Worm (Caenorhabditis elegans) whole organism, L1 larva: ENCODE results near the gene srbc-67.

ENCODE experiments used
- C16A3.4 ChIP-seq: fragments of 150-350 bp; optimal IDR thresholded peaks from 2 replicates; lab custom pipeline; 2014; ENCODE audit warnings: missing biosample characterization, missing genetic modification characterization
- F16B12.6 ChIP-seq: fragments of 150-350 bp; optimal IDR thresholded peaks from 2 replicates; lab custom pipeline; 2014; ENCODE audit warnings: missing biosample characterization, missing genetic modification characterization
- Y116A8C.19 ChIP-seq: sonication (generic microtip); optimal IDR thresholded peaks from 2 replicates; lab custom pipeline; 2016; ENCODE audit warnings: missing compliant biosample characterization, missing genetic modification characterization, borderline replicate concordance
- alr-1 ChIP-seq: fragments of 200-800 bp; sonication (Bioruptor generic); optimal IDR thresholded peaks from 2 replicates; lab custom pipeline; 2018; ENCODE audit warnings: borderline replicate concordance, mild to moderate bottlenecking, missing genetic modification characterization, missing compliant biosample characterization
- aly-2 ChIP-seq: fragments of 150-350 bp; optimal IDR thresholded peaks from 2 replicates; lab custom pipeline; 2014; ENCODE audit warnings: missing biosample characterization, missing genetic modification characterization
- ama-1 ChIP-seq: fragments of 150-350 bp; optimal IDR thresholded peaks from 2 replicates; lab custom pipeline; 2014
- blmp-1 ChIP-seq: fragments of 150-350 bp; optimal IDR thresholded peaks from 2 replicates; lab custom pipeline; 2014; ENCODE audit warnings: missing biosample characterization, missing genetic modification characterization
- ceh-88 ChIP-seq: fragments of 200-800 bp; sonication (Bioruptor generic); IDR thresholded peaks from 2 replicates; pipeline ENCODE4 v1.3.6; 2022; ENCODE audit warnings: missing genetic modification characterization, missing compliant biosample characterization
- dsc-1 ChIP-seq: sonication (generic microtip); optimal IDR thresholded peaks from 2 replicates; lab custom pipeline; 2016; ENCODE audit warnings: mild to moderate bottlenecking, missing genetic modification characterization, missing compliant biosample characterization
- efl-3 ChIP-seq: fragments of 200-800 bp; sonication (Bioruptor generic); optimal IDR thresholded peaks from 2 replicates; lab custom pipeline; 2018; ENCODE audit warnings: mild to moderate bottlenecking, missing genetic modification characterization, missing compliant biosample characterization
- egl-27 ChIP-seq, 2 experiments: fragments of 150-350 bp in 1 of 2; sonication (generic microtip); optimal IDR thresholded peaks; 3 replicates each; lab custom pipeline; 2017 to 2018; ENCODE audit warnings: missing biosample characterization in 2 of 2, missing genetic modification characterization in 2 of 2, missing genetic modification reagents in 2 of 2
- elt-2 ChIP-seq: sonication (generic microtip); optimal IDR thresholded peaks from 2 replicates; lab custom pipeline; 2016; ENCODE audit warnings: missing genetic modification characterization, mild to moderate bottlenecking, inconsistent platforms, missing compliant biosample characterization, missing genetic modification reagents
- elt-3 ChIP-seq, 6 experiments: fragments of 150-350 bp in 1 of 6; sonication (generic microtip); optimal IDR thresholded peaks; 2 replicates each; lab custom pipeline; 2017 to 2018; ENCODE audit warnings: missing biosample characterization in 6 of 6, missing genetic modification characterization in 6 of 6, inconsistent platforms in 1 of 6
- irx-1 ChIP-seq: sonication (generic microtip); optimal IDR thresholded peaks from 2 replicates; lab custom pipeline; 2016; ENCODE audit warnings: missing genetic modification characterization, missing compliant biosample characterization
- isw-1 ChIP-seq: fragments of 200-800 bp; sonication (Bioruptor generic); IDR thresholded peaks from 2 replicates; pipeline ENCODE4 v1.3.6; 2022; ENCODE audit warnings: missing genetic modification characterization, missing compliant biosample characterization
- jun-1 ChIP-seq: fragments of 150-350 bp; optimal IDR thresholded peaks from 2 replicates; lab custom pipeline; 2014; ENCODE audit warnings: missing biosample characterization, missing genetic modification reagents, missing genetic modification characterization
- lin-14 ChIP-seq: fragments of 200-800 bp; sonication (Bioruptor generic); optimal IDR thresholded peaks from 2 replicates; lab custom pipeline; 2018; ENCODE audit warnings: mild to moderate bottlenecking, missing genetic modification characterization, moderate library complexity, missing compliant biosample characterization
- lin-15B ChIP-seq: fragments of 150-350 bp; sonication (generic microtip); optimal IDR thresholded peaks from 3 replicates; lab custom pipeline; 2014; ENCODE audit warnings: missing biosample characterization, missing genetic modification characterization
- lin-35 ChIP-seq, 2 experiments: fragments of 150-350 bp; optimal IDR thresholded peaks; 2 replicates each; lab custom pipeline; 2014; ENCODE audit warnings: missing biosample characterization in 2 of 2, missing genetic modification characterization in 2 of 2, missing genetic modification reagents in 2 of 2
- lin-39 ChIP-seq: fragments of 150-350 bp; optimal IDR thresholded peaks from 2 replicates; lab custom pipeline; 2014; ENCODE audit warnings: missing biosample characterization, missing genetic modification reagents, missing genetic modification characterization
- lir-3 ChIP-seq: sonication (generic microtip); optimal IDR thresholded peaks from 2 replicates; lab custom pipeline; 2016; ENCODE audit warnings: mild to moderate bottlenecking, missing genetic modification characterization, moderate library complexity, missing compliant biosample characterization; ENCODE audit not compliant: poor library complexity
- lsy-2 ChIP-seq, 2 experiments: fragments of 150-350 bp; optimal IDR thresholded peaks; 2 replicates each; lab custom pipeline; 2014; ENCODE audit warnings: missing biosample characterization in 2 of 2, missing genetic modification characterization in 2 of 2
- mdl-1 ChIP-seq, 2 experiments: fragments of 150-350 bp; optimal IDR thresholded peaks; 2 replicates each; lab custom pipeline; 2014 to 2017; ENCODE audit warnings: missing biosample characterization in 2 of 2, missing genetic modification characterization in 2 of 2, inconsistent platforms in 1 of 2
- mep-1 ChIP-seq: fragments of 150-350 bp; optimal IDR thresholded peaks from 2 replicates; lab custom pipeline; 2014; ENCODE audit warnings: missing biosample characterization, missing genetic modification characterization
- nhr-20 ChIP-seq: sonication (generic microtip); optimal IDR thresholded peaks from 2 replicates; lab custom pipeline; 2016; ENCODE audit warnings: mild to moderate bottlenecking, missing genetic modification characterization, missing compliant biosample characterization
- nhr-237 ChIP-seq: fragments of 150-350 bp; optimal IDR thresholded peaks from 2 replicates; lab custom pipeline; 2014; ENCODE audit warnings: missing biosample characterization, missing genetic modification characterization
- nhr-47 ChIP-seq: sonication (generic microtip); optimal IDR thresholded peaks from 2 replicates; lab custom pipeline; 2016; ENCODE audit warnings: mild to moderate bottlenecking, missing genetic modification characterization, moderate library complexity, missing compliant biosample characterization
- nhr-71 ChIP-seq: sonication (generic microtip); optimal IDR thresholded peaks from 2 replicates; lab custom pipeline; 2016; ENCODE audit warnings: mild to moderate bottlenecking, missing genetic modification characterization, moderate library complexity, missing compliant biosample characterization
- nhr-85 ChIP-seq: sonication (generic microtip); peaks from one replicate; lab custom pipeline; 2016; ENCODE audit warnings: missing genetic modification characterization, inconsistent platforms, missing compliant biosample characterization
- nhr-90 ChIP-seq: sonication (generic microtip); optimal IDR thresholded peaks from 2 replicates; lab custom pipeline; 2016; ENCODE audit warnings: mild to moderate bottlenecking, missing genetic modification characterization, missing compliant biosample characterization; ENCODE audit not compliant: poor library complexity
- pax-3 ChIP-seq: fragments of 200-800 bp; sonication (Bioruptor generic); optimal IDR thresholded peaks from 2 replicates; lab custom pipeline; 2018; ENCODE audit warnings: mild to moderate bottlenecking, missing genetic modification characterization, moderate library complexity, missing compliant biosample characterization
- skn-1 ChIP-seq: fragments of 150-350 bp; optimal IDR thresholded peaks from 2 replicates; lab custom pipeline; 2014; ENCODE audit warnings: missing biosample characterization, missing genetic modification characterization
- snpc-4 ChIP-seq: fragments of 150-350 bp; optimal IDR thresholded peaks from 2 replicates; lab custom pipeline; 2014; ENCODE audit warnings: missing biosample characterization, missing genetic modification characterization
- sup-37 ChIP-seq: fragments of 200-800 bp; sonication (Bioruptor generic); optimal IDR thresholded peaks from 2 replicates; lab custom pipeline; 2018; ENCODE audit warnings: mild to moderate bottlenecking, missing genetic modification characterization, missing compliant biosample characterization
- swsn-7 ChIP-seq: sonication (generic microtip); optimal IDR thresholded peaks from 2 replicates; lab custom pipeline; 2016; ENCODE audit warnings: missing genetic modification characterization, missing compliant biosample characterization
- tbx-2 ChIP-seq: sonication (generic microtip); optimal IDR thresholded peaks from 2 replicates; lab custom pipeline; 2016; ENCODE audit warnings: missing genetic modification characterization, missing compliant biosample characterization
- tlp-1 ChIP-seq: fragments of 150-350 bp; optimal IDR thresholded peaks from 2 replicates; lab custom pipeline; 2014; ENCODE audit warnings: missing biosample characterization, missing genetic modification characterization
- unc-86 ChIP-seq: sonication (generic microtip); optimal IDR thresholded peaks from 2 replicates; lab custom pipeline; 2016; ENCODE audit warnings: missing genetic modification characterization, missing compliant biosample characterization
- vab-15 ChIP-seq: sonication (generic microtip); optimal IDR thresholded peaks from 2 replicates; lab custom pipeline; 2017; ENCODE audit warnings: missing genotype, mild to moderate bottlenecking, missing genetic modification characterization, missing compliant biosample characterization
- xbp-1 ChIP-seq: sonication (generic microtip); optimal IDR thresholded peaks from 2 replicates; lab custom pipeline; 2016; ENCODE audit warnings: missing genetic modification characterization, missing compliant biosample characterization

Gene srbc-67

DNA sequence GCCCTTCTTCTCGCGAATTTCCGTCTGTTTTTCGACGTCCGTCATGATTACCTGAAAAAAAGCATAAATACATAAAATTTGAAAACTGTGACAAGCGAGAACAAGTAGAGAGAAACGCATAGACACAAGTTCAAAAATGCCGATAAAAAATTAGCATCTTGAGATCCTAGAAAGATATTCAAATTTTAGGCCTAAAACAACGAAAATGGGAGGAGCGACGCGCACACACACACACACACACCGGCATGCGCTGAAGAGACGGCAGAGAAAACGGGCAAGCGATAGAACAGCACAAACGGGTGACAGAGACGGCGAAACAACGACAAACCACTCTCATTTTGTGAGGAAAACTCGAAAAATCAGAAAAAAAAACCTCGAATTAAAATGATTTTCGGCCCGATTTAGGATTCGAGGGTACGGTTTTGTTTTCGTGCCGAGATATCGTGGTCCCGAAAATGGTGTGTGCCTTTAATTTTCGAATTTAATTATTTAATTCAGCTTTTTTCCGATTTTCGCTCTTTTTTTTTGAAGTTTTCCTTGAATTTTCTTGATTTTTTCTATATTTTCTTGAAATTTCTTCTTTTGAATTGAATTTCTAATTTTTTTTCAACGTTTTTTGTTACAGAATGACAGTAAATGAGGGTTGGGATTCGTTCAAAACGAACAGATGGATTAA, 45.1 kb upstream of the srbc-67 start, which contains the start of the genes rpl-11.1 and T22F3.2 (continued):
- TF ChIP-seq tbx-2 (tag; lab: Kevin White, UChicago): no peak
- no peak for TF ChIP-seq swsn-7 (tag; lab: Kevin White, UChicago)
- TF ChIP-seq nhr-85: peak; percentile 58
- no peak for TF ChIP-seq isw-1
- TF ChIP-seq blmp-1 (tag; lab: Kevin White, UChicago): no peak
- no peak for TF ChIP-seq egl-27 (tag; optimal IDR thresholded peaks at IDR 0.05; lab: Kevin White, UChicago)
- TF ChIP-seq unc-86 (tag; lab: Kevin White, UChicago): no peak
- TF ChIP-seq dsc-1 (tag; lab: Kevin White, UChicago): no peak
- no peak for TF ChIP-seq ama-1 (lab: Kevin White, UChicago)
- no peak for TF ChIP-seq ceh-88
- peak in 1 of 2 experiments; percentile 30 for TF ChIP-seq lsy-2 (tag; optimal IDR thresholded peaks at IDR 0.05; lab: Kevin White, UChicago)
- TF ChIP-seq irx-1 (tag; lab: Kevin White, UChicago): no peak
- TF ChIP-seq mep-1 (tag; lab: Kevin White, UChicago): no peak
- TF ChIP-seq Y116A8C.19 (tag; lab: Kevin White, UChicago): no peak
- peak in 1 of 2 experiments; percentile 35 for TF ChIP-seq lin-35 (GFP tag; optimal IDR thresholded peaks at IDR 0.05; lab: Kevin White, UChicago)
- no peak for TF ChIP-seq skn-1 (tag; lab: Kevin White, UChicago)
- no peak for TF ChIP-seq C16A3.4
- peak; percentile 32 for TF ChIP-seq lin-14 (GFP tag; lab: Kevin White, UChicago)
- TF ChIP-seq F16B12.6 (tag; lab: Kevin White, UChicago): no peak
- TF ChIP-seq elt-3 (tag; optimal IDR thresholded peaks at IDR 0.05; lab: Kevin White, UChicago): peak in 1 of 6 experiments; percentile 7
- TF ChIP-seq lin-15B (tag; lab: Kevin White, UChicago): no peak
- no peak for TF ChIP-seq tlp-1 (tag; lab: Kevin White, UChicago)
- TF ChIP-seq sup-37 (GFP tag; lab: Kevin White, UChicago): no peak
- TF ChIP-seq jun-1 (tag; lab: Kevin White, UChicago): no peak
- no peak for TF ChIP-seq nhr-20 (tag; lab: Kevin White, UChicago)
- TF ChIP-seq nhr-47 (tag; lab: Kevin White, UChicago): no peak
- TF ChIP-seq lir-3: no peak
- no peak for TF ChIP-seq nhr-237
- peak in 1 of 2 experiments; percentile 26 for TF ChIP-seq mdl-1 (tag; optimal IDR thresholded peaks at IDR 0.05; lab: Kevin White, UChicago)

DNA sequence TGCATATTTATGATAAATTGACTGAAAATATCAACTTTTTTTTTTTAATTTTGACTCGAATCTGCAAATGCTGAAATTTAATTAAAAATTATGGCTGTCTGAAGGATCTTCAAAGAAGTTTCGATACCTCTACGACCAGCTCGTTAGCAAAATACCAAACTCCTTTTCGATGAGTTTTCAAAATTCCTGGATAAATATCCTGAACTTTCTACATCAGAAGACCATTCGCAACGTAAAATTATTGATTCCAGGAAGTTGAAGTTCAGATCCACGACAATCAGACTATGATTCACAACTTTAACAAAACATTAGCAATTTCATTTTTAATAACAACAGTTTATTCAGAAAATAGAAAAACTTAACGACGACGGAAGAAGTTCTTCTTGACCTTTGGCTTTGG, 44.0 kb upstream of the srbc-67 start:
- TF ChIP-seq snpc-4: no peak
- TF ChIP-seq aly-2 (tag; lab: Kevin White, UChicago): peak; percentile 3

DNA sequence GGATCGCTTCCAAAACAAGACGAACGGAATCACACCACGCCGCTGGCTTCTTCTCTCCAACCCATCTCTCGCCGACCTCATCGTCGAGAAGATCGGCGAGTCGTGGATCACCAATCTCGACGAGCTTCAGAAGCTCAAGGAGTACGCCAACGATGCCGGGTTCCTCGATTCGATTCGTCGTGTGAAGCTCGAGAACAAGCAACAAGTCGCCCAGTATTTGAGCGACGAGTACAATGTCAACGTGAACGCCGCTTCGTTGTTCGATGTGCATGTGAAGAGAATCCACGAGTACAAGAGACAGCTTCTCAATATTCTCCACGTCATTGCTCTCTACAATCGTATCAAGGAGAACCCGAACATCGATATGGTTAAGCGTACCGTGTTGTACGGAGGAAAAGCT, 42.6 kb upstream of the srbc-67 start:
- TF ChIP-seq dsc-1 (tag; lab: Kevin White, UChicago) (no peak), vab-15 (tag; lab: Kevin White, UChicago) (no peak), ceh-88 (no peak)

DNA sequence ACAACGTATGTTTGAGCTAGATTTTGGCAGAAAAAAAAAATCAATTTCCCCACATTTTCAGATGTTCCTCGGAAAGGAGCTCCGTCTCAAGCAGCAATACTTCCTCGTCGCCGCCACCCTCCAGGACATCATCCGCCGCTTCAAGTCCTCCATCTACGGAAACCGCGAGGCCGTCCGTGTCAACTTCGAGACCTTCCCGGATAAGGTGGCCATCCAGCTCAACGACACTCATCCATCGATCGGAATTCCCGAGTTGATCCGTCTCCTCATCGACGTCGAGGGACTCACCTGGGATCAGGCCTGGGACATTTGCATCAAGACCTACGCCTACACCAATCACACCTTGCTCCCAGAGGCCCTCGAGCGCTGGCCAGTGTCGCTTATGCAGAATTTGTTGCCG, 41.7 kb upstream of the srbc-67 start:
- TF ChIP-seq xbp-1 (tag; lab: Kevin White, UChicago) (no peak), sup-37 (GFP tag; lab: Kevin White, UChicago) (no peak), nhr-85 (no peak), jun-1 (tag; lab: Kevin White, UChicago) (no peak), isw-1 (no peak), mdl-1 (tag; optimal IDR thresholded peaks at IDR 0.05; lab: Kevin White, UChicago) (no peak), tlp-1 (tag; lab: Kevin White, UChicago) (no peak), nhr-90 (no peak), elt-2 (tag; lab: Kevin White, UChicago) (no peak), ama-1 (lab: Kevin White, UChicago) (no peak), pax-3 (tag; lab: Kevin White, UChicago) (no peak), alr-1 (no peak), nhr-71 (tag; lab: Kevin White, UChicago) (no peak), efl-3 (GFP tag; lab: Kevin White, UChicago) (no peak), unc-86 (tag; lab: Kevin White, UChicago) (no peak), lin-39 (no peak), ceh-88 (no peak)
